Fruit fly (Drosophila melanogaster) whole organism, embryonic: Measurements from ENCODE around the gene Fbw5.

Source experiments
- CG5180 ChIP-seq: fragments of 200-800 bp; sonication (Bioruptor generic); optimal IDR thresholded peaks from 3 replicates; lab custom pipeline; 2017; ENCODE audit warnings: missing biosample characterization, missing genetic modification characterization, mild to moderate bottlenecking, moderate library complexity, missing genetic modification reagents
- NK7.1 ChIP-seq: fragments of 200-800 bp; sonication (Bioruptor generic); optimal IDR thresholded peaks from 3 replicates; lab custom pipeline; 2016; ENCODE audit warnings: missing biosample characterization, missing genetic modification characterization
- chn ChIP-seq: fragments of 200-800 bp; sonication (Bioruptor generic); optimal IDR thresholded peaks from 2 replicates; lab custom pipeline; 2016; ENCODE audit warnings: missing biosample characterization, missing genetic modification characterization
- dati ChIP-seq: fragments of 200-800 bp; sonication (Bioruptor generic); IDR thresholded peaks from 2 replicates; pipeline ENCODE4 v1.3.6; 2022; ENCODE audit warnings: missing biosample characterization, missing genetic modification characterization
- slou ChIP-seq: fragments of 200-800 bp; sonication (Bioruptor generic); optimal IDR thresholded peaks from 3 replicates; lab custom pipeline; 2016; ENCODE audit warnings: missing biosample characterization, missing genetic modification characterization

DNA sequence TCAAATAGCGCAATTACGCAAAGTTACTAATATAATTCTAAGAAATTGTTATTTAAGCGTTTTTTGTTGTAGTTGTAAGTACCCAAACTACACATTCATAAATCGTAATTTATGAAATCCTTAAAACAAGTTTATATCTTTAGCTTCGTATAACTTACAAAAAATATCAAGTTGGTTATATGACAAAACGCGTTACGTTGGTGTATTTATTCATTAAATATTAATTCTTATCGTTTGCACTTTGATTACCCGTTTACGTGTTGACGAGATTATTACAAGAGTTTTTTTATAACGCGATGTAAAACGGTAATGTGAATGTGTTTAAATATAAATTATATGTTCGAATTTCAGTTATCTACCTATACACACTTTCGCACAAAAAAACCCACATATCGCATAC, 11.9 kb upstream of the Fbw5 start:
- TF ChIP-seq chn (GFP tag; lab: Kevin White, UChicago) (no peak), dati (GFP tag; lab: Robert Waterston, UW) (no peak), NK7.1 (GFP tag; lab: Kevin White, UChicago) (no peak), CG5180 (GFP tag; lab: Kevin White, UChicago) (no peak), slou (no peak)
